Fruit fly (Drosophila melanogaster) whole organism, embryonic: Measurements from ENCODE around the gene ATPsynB.

Experiments used
- Antp ChIP-seq: fragments of 200-800 bp; sonication (Bioruptor generic); optimal IDR thresholded peaks from 3 replicates; lab custom pipeline; 2016; ENCODE audit warnings: missing biosample characterization, missing genetic modification characterization
- CG10267 ChIP-seq: fragments of 200-800 bp; sonication (Bioruptor generic); optimal IDR thresholded peaks from 2 replicates; lab custom pipeline; 2018; ENCODE audit warnings: missing biosample characterization, mild to moderate bottlenecking, missing genetic modification characterization, moderate library complexity
- CG11093 ChIP-seq: fragments of 200-800 bp; sonication (Bioruptor generic); IDR thresholded peaks from 3 replicates; pipeline ENCODE4 v1.3.6; 2022; ENCODE audit warnings: missing biosample characterization, missing genetic modification characterization
- CG12104 ChIP-seq: fragments of 200-800 bp; sonication (Bioruptor generic); optimal IDR thresholded peaks from 3 replicates; lab custom pipeline; 2016; ENCODE audit warnings: missing biosample characterization, missing genetic modification characterization
- CG14710 ChIP-seq: fragments of 200-800 bp; sonication (Bioruptor generic); optimal IDR thresholded peaks from 3 replicates; lab custom pipeline; 2019; ENCODE audit warnings: missing biosample characterization, mild to moderate bottlenecking, missing genetic modification characterization, moderate library complexity
- CG1529 ChIP-seq: fragments of 200-800 bp; sonication (Bioruptor generic); optimal IDR thresholded peaks from 3 replicates; lab custom pipeline; 2018; ENCODE audit warnings: missing biosample characterization, missing genetic modification characterization
- CG16779 ChIP-seq: fragments of 200-800 bp; sonication (Bioruptor generic); IDR thresholded peaks from 2 replicates; pipeline ENCODE4 v1.3.6; 2022; ENCODE audit warnings: missing biosample characterization, missing genetic modification characterization
- CG2202 ChIP-seq: fragments of 200-800 bp; sonication (Bioruptor generic); optimal IDR thresholded peaks from 2 replicates; lab custom pipeline; 2018; ENCODE audit warnings: missing biosample characterization, mild to moderate bottlenecking, missing genetic modification characterization
- CG2678 ChIP-seq: fragments of 200-800 bp; sonication (Bioruptor generic); optimal IDR thresholded peaks from 3 replicates; lab custom pipeline; 2019; ENCODE audit warnings: missing biosample characterization, mild to moderate bottlenecking, missing genetic modification characterization, moderate library complexity
- CG34422 ChIP-seq: fragments of 200-800 bp; sonication (Bioruptor generic); IDR thresholded peaks from 3 replicates; pipeline ENCODE4 v1.3.6; 2022; ENCODE audit warnings: missing biosample characterization, missing genetic modification characterization
- CG3726 ChIP-seq: fragments of 200-800 bp; sonication (Bioruptor generic); IDR thresholded peaks from 3 replicates; pipeline ENCODE4, ENCODE4 v1.3.6; 2022; ENCODE audit warnings: missing biosample characterization, missing genetic modification characterization
- CG4820 ChIP-seq: fragments of 200-800 bp; sonication (Bioruptor generic); optimal IDR thresholded peaks from 3 replicates; lab custom pipeline; 2016; ENCODE audit warnings: missing biosample characterization, missing genetic modification characterization
- CG4854 ChIP-seq: fragments of 200-800 bp; sonication (Bioruptor generic); optimal IDR thresholded peaks from 2 replicates; lab custom pipeline; 2016; ENCODE audit warnings: missing biosample characterization, missing genetic modification characterization, inconsistent platforms
- CG6175 ChIP-seq: fragments of 200-800 bp; sonication (Bioruptor generic); IDR thresholded peaks from 3 replicates; pipeline ENCODE4 v1.3.6; 2022; ENCODE audit warnings: missing biosample characterization, missing genetic modification characterization
- CG6272 ChIP-seq: fragments of 200-800 bp; sonication (Bioruptor generic); IDR thresholded peaks from 2 replicates; pipeline ENCODE4 v1.3.6; 2022; ENCODE audit warnings: missing biosample characterization, missing genetic modification characterization
- CG7556 ChIP-seq: fragments of 200-800 bp; sonication (Bioruptor generic); optimal IDR thresholded peaks from 2 replicates; lab custom pipeline; 2017; ENCODE audit warnings: missing biosample characterization, mild to moderate bottlenecking, missing genetic modification characterization
- CG7839 ChIP-seq: fragments of 200-800 bp; sonication (Bioruptor generic); optimal IDR thresholded peaks from 3 replicates; lab custom pipeline; 2018; ENCODE audit warnings: missing biosample characterization, mild to moderate bottlenecking, missing genetic modification characterization, moderate library complexity
- CG8765 ChIP-seq: fragments of 200-800 bp; sonication (Bioruptor generic); IDR thresholded peaks from 2 replicates; pipeline ENCODE4 v1.3.6; 2022; ENCODE audit warnings: missing biosample characterization, missing genetic modification characterization
- CkIIα-i1 ChIP-seq: fragments of 200-800 bp; sonication (Bioruptor generic); IDR thresholded peaks from 2 replicates; pipeline ENCODE4 v1.3.6; 2022; ENCODE audit warnings: missing biosample characterization, missing genetic modification characterization
- Dip3 ChIP-seq: fragments of 200-800 bp; sonication (Bioruptor generic); optimal IDR thresholded peaks from 3 replicates; lab custom pipeline; 2016; ENCODE audit warnings: missing biosample characterization, missing genetic modification characterization
- Ets65A ChIP-seq: fragments of 200-800 bp; sonication (Bioruptor generic); peaks from one replicate; lab custom pipeline; 2016; ENCODE audit warnings: missing biosample characterization, missing genetic modification characterization
- Fer3 ChIP-seq: fragments of 200-800 bp; sonication (Bioruptor generic); optimal IDR thresholded peaks from 2 replicates; lab custom pipeline; 2018; ENCODE audit warnings: missing biosample characterization, mild to moderate bottlenecking, missing genetic modification characterization, moderate library complexity
- MTF-1 ChIP-seq: fragments of 200-800 bp; sonication (Bioruptor generic); optimal IDR thresholded peaks from 2 replicates; lab custom pipeline; 2018; ENCODE audit warnings: missing biosample characterization, mild to moderate bottlenecking, missing genetic modification characterization, borderline replicate concordance
- Ptx1 ChIP-seq: fragments of 200-800 bp; sonication (Bioruptor generic); IDR thresholded peaks from 2 replicates; pipeline ENCODE4 v1.3.6; 2022; ENCODE audit warnings: missing biosample characterization, missing genetic modification characterization
- Sry-δ ChIP-seq: fragments of 200-800 bp; sonication (Bioruptor generic); optimal IDR thresholded peaks from 2 replicates; lab custom pipeline; 2016; ENCODE audit warnings: missing biosample characterization, missing genetic modification characterization
- Taf1 ChIP-seq: fragments of 200-800 bp; sonication (Bioruptor generic); IDR thresholded peaks from 2 replicates; pipeline ENCODE4 v1.3.6; 2022; ENCODE audit warnings: missing biosample characterization, missing genetic modification characterization
- Xbp1 ChIP-seq: fragments of 200-800 bp; sonication (Bioruptor generic); optimal IDR thresholded peaks from 3 replicates; lab custom pipeline; 2016; ENCODE audit warnings: missing biosample characterization, mild to moderate bottlenecking, missing genetic modification characterization
- ab ChIP-seq: fragments of 200-800 bp; sonication (Bioruptor generic); optimal IDR thresholded peaks from 2 replicates; lab custom pipeline; 2016; ENCODE audit warnings: missing biosample characterization, missing genetic modification characterization
- al ChIP-seq: fragments of 200-800 bp; sonication (Bioruptor generic); IDR thresholded peaks from 2 replicates; pipeline ENCODE4 v1.3.6; 2022; ENCODE audit warnings: missing biosample characterization, missing genetic modification characterization
- ash1 ChIP-seq: fragments of 200-800 bp; sonication (Bioruptor generic); optimal IDR thresholded peaks from 2 replicates; lab custom pipeline; 2018; ENCODE audit warnings: missing biosample characterization, mild to moderate bottlenecking, missing genetic modification characterization
- cad ChIP-seq: fragments of >200 bp; optimal IDR thresholded peaks from 2 replicates; lab custom pipeline; 2017; ENCODE audit warnings: missing biosample characterization, missing genetic modification characterization
- chm ChIP-seq: fragments of 200-800 bp; sonication (Bioruptor generic); IDR thresholded peaks from 2 replicates; pipeline ENCODE4 v1.3.6; 2022; ENCODE audit warnings: missing biosample characterization, missing genetic modification characterization
- chn ChIP-seq: fragments of 200-800 bp; sonication (Bioruptor generic); optimal IDR thresholded peaks from 2 replicates; lab custom pipeline; 2016; ENCODE audit warnings: missing biosample characterization, missing genetic modification characterization
- croc ChIP-seq: fragments of 200-800 bp; sonication (Bioruptor generic); conservative IDR thresholded peaks from 3 replicates; pipeline ENCODE4 v1.3.6; 2022; ENCODE audit warnings: missing biosample characterization, missing genetic modification characterization
- eve ChIP-seq, 2 experiments: fragments of >200 bp; optimal IDR thresholded peaks; 2 replicates each; lab custom pipeline; 2017; ENCODE audit warnings: missing biosample characterization in 2 of 2, missing genetic modification characterization in 2 of 2
- ftz-f1 ChIP-seq: fragments of 200-800 bp; sonication (Bioruptor generic); optimal IDR thresholded peaks from 2 replicates; lab custom pipeline; 2016; ENCODE audit warnings: missing biosample characterization, missing genetic modification characterization
- fu2 ChIP-seq: fragments of 200-800 bp; sonication (Bioruptor generic); optimal IDR thresholded peaks from 2 replicates; lab custom pipeline; 2016; ENCODE audit warnings: missing biosample characterization, missing genetic modification characterization
- ken ChIP-seq: fragments of 200-800 bp; sonication (Bioruptor generic); IDR thresholded peaks from 3 replicates; pipeline ENCODE4 v1.3.6; 2022; ENCODE audit warnings: missing biosample characterization, missing genetic modification characterization
- mam ChIP-seq: fragments of 200-800 bp; sonication (Bioruptor generic); optimal IDR thresholded peaks from 3 replicates; lab custom pipeline; 2016; ENCODE audit warnings: missing biosample characterization, missing genetic modification characterization
- oc ChIP-seq: fragments of 200-800 bp; sonication (Bioruptor generic); optimal IDR thresholded peaks from 2 replicates; lab custom pipeline; 2018; ENCODE audit warnings: missing biosample characterization, mild to moderate bottlenecking, missing genetic modification characterization, moderate library complexity
- pan ChIP-seq, 4 experiments: fragments of >200 bp in 3 of 4; fragments of 200-800 bp in 1 of 4; sonication (Bioruptor generic) in 1 of 4; optimal IDR thresholded peaks in 3 of 4; IDR thresholded peaks in 1 of 4; 2 replicates each; pipeline versions ENCODE4 v1.3.6 to Lab custom; 2017 to 2022; ENCODE audit warnings: missing biosample characterization in 2 of 4, missing genetic modification characterization in 2 of 4, mixed read lengths in 1 of 4
- pho ChIP-seq: fragments of 200-800 bp; sonication (Bioruptor generic); optimal IDR thresholded peaks from 2 replicates; lab custom pipeline; 2016; ENCODE audit warnings: missing biosample characterization, missing genetic modification characterization
- phol ChIP-seq: fragments of 200-800 bp; sonication (Bioruptor generic); optimal IDR thresholded peaks from 3 replicates; lab custom pipeline; 2018; ENCODE audit warnings: missing biosample characterization, mild to moderate bottlenecking, missing genetic modification characterization, moderate library complexity
- pum ChIP-seq: fragments of 200-800 bp; sonication (Bioruptor generic); optimal IDR thresholded peaks from 2 replicates; lab custom pipeline; 2016; ENCODE audit warnings: missing biosample characterization, missing genetic modification characterization
- sd ChIP-seq: fragments of 200-800 bp; sonication (Bioruptor generic); optimal IDR thresholded peaks from 3 replicates; lab custom pipeline; 2018; ENCODE audit warnings: missing biosample characterization, mild to moderate bottlenecking, missing genetic modification characterization, moderate library complexity
- stc ChIP-seq: fragments of 200-800 bp; sonication (Bioruptor generic); IDR thresholded peaks from 2 replicates; pipeline ENCODE4 v1.3.6; 2022; ENCODE audit warnings: missing biosample characterization, missing genetic modification characterization
- tap ChIP-seq: fragments of 200-800 bp; optimal IDR thresholded peaks from 3 replicates; lab custom pipeline; 2019; ENCODE audit warnings: missing biosample characterization, mild to moderate bottlenecking, missing genetic modification characterization, moderate library complexity
- toy ChIP-seq: fragments of 200-800 bp; sonication (Bioruptor generic); IDR thresholded peaks from 2 replicates; pipeline ENCODE4 v1.3.6; 2022; ENCODE audit warnings: missing biosample characterization, missing genetic modification characterization
- ttk ChIP-seq: fragments of 200-800 bp; sonication (Bioruptor generic); IDR thresholded peaks from 2 replicates; pipeline ENCODE4 v2.1.2; 2022; ENCODE audit warnings: missing biosample characterization, missing genetic modification characterization
- twi ChIP-seq: fragments of 200-800 bp; optimal IDR thresholded peaks from 2 replicates; lab custom pipeline; 2019; ENCODE audit warnings: missing biosample characterization, mild to moderate bottlenecking, missing genetic modification characterization, moderate library complexity
- wdn ChIP-seq: fragments of 200-800 bp; sonication (Bioruptor generic); IDR thresholded peaks from 2 replicates; pipeline ENCODE4 v1.3.6; 2022; ENCODE audit warnings: missing biosample characterization, missing genetic modification characterization
- wek ChIP-seq: fragments of 200-800 bp; sonication (Bioruptor generic); optimal IDR thresholded peaks from 3 replicates; lab custom pipeline; 2018; ENCODE audit warnings: missing biosample characterization, mild to moderate bottlenecking, missing genetic modification characterization, moderate library complexity

ATPsynB gene

dm6 chr3L:9718929-9719328 is 10.9 kb upstream of the ATPsynB start, which contains the start of the genes CG18178 and CG14174 (continued):
- TF ChIP-seq wek (GFP tag; lab: Kevin White, UChicago): no peak
- peak; percentile 35 for TF ChIP-seq CG7556 (GFP tag; lab: Kevin White, UChicago)
- TF ChIP-seq CG10267 (tag; lab: Kevin White, UChicago): peak; percentile 76
- TF ChIP-seq pho (GFP tag; lab: Kevin White, UChicago): no peak
- peak; percentile 86 for TF ChIP-seq CG14710 (tag; lab: Kevin White, UChicago)
- peak; percentile 59; the same call in 2 of the 3 replicates for TF ChIP-seq croc (GFP tag; lab: Robert Waterston, UW)
- no peak for TF ChIP-seq MTF-1
- TF ChIP-seq Taf1 (GFP tag; lab: Robert Waterston, UW): peak; percentile 50; the same call in 1 of the 2 replicates
- TF ChIP-seq fu2: no peak
- peak; percentile 44; the same call in 1 of the 2 replicates for TF ChIP-seq al
- TF ChIP-seq phol (tag; lab: Kevin White, UChicago): peak; percentile 77
- no peak for TF ChIP-seq ftz-f1 (GFP tag; lab: Kevin White, UChicago)
- TF ChIP-seq CG8765 (GFP tag; lab: Robert Waterston, UW): 0 out of 2 replicates have a peak, but pooled peaks have one; percentile 14
- no peak for TF ChIP-seq pum (GFP tag; lab: Kevin White, UChicago)
- no peak for TF ChIP-seq chn (GFP tag; lab: Kevin White, UChicago)
- TF ChIP-seq CG34422: peak; percentile 73
- peak; percentile 74 for TF ChIP-seq CG2678 (tag; lab: Kevin White, UChicago)
- peak; percentile 76 for TF ChIP-seq twi (tag; lab: Kevin White, UChicago)
- peak; percentile 52; the same call in 1 of the 2 replicates for TF ChIP-seq CG6272 (GFP tag; lab: Robert Waterston, UW)
- peak; percentile 68 for TF ChIP-seq Fer3
- TF ChIP-seq ash1 (GFP tag; lab: Kevin White, UChicago): no peak
- peak; percentile 66 for TF ChIP-seq Ptx1 (GFP tag; lab: Robert Waterston, UW)
- peak; percentile 49; the same call in 1 of the 2 replicates for TF ChIP-seq ttk (GFP tag; lab: Robert Waterston, UW)
- TF ChIP-seq CG12104 (GFP tag; lab: Kevin White, UChicago): peak; percentile 28
- 0 out of 2 replicates have a peak, but pooled peaks have one; percentile 35 for TF ChIP-seq stc (GFP tag; lab: Robert Waterston, UW)
- no peak for TF ChIP-seq Antp (GFP tag; lab: Kevin White, UChicago)
- no peak for TF ChIP-seq sd (tag; lab: Kevin White, UChicago)
- TF ChIP-seq eve (GFP tag; optimal IDR thresholded peaks at IDR 0.05; lab: Kevin White, UChicago): no peak
- no peak for TF ChIP-seq CG6175 (GFP tag; lab: Robert Waterston, UW)
- peak; percentile 81 for TF ChIP-seq CG4820
- no peak for TF ChIP-seq CG1529 (GFP tag; lab: Kevin White, UChicago)
- no peak for TF ChIP-seq ab
- peak; percentile 78 for TF ChIP-seq CG7839
- no peak for TF ChIP-seq toy
- peak; percentile 23 for TF ChIP-seq CG4854 (GFP tag; lab: Kevin White, UChicago)
- TF ChIP-seq tap (tag; lab: Kevin White, UChicago): peak; percentile 42
- peak; percentile 28 for TF ChIP-seq CG2202 (tag; lab: Kevin White, UChicago)
- peak; percentile 75 for TF ChIP-seq Xbp1 (GFP tag; lab: Kevin White, UChicago)
- TF ChIP-seq Dip3 (GFP tag; lab: Kevin White, UChicago): no peak
- no peak for TF ChIP-seq CG3726 (GFP tag; lab: Robert Waterston, UW)
- TF ChIP-seq mam (GFP tag; lab: Kevin White, UChicago): peak; percentile 29
- peak; percentile 60; the same call in 2 of the 3 replicates for TF ChIP-seq ken
- TF ChIP-seq cad (GFP tag; lab: Kevin White, UChicago): no peak
- no peak for TF ChIP-seq chm (GFP tag; lab: Robert Waterston, UW)
- no peak for TF ChIP-seq oc (tag; lab: Kevin White, UChicago)
- TF ChIP-seq CkIIα-i1: no peak
- TF ChIP-seq CG16779 (GFP tag; lab: Robert Waterston, UW): no peak
- TF ChIP-seq wdn (GFP tag; lab: Robert Waterston, UW): no peak
- peak; percentile 33 for TF ChIP-seq Sry-δ (GFP tag; lab: Kevin White, UChicago)
- TF ChIP-seq pan (optimal IDR thresholded peaks at IDR 0.05; lab: Kevin White, UChicago): no peak
- TF ChIP-seq pan (GFP tag; optimal IDR thresholded peaks at IDR 0.05 in 1 of 2, IDR thresholded peaks at IDR 0.05 in 1 of 2): peak in 1 of 2 experiments; percentile 51
- peak; percentile 64 for TF ChIP-seq Ets65A
- no peak; the same call in 2 of the 3 replicates for TF ChIP-seq CG11093 (GFP tag; lab: Robert Waterston, UW)
